Worm (Caenorhabditis elegans): ENCODE data around the gene T04F8.7.

The T04F8.7 gene

ce11 chrX:11687836-11688319, 7.1 kb upstream of the T04F8.7 start, which contains the start of gene C44C10.7:
Gene C44C10.7 (minus strand): TSS chrX:11688269.
- TF ChIP-seq dmd-4 (tag; optimal IDR thresholded peaks at IDR 0.05; ENCODE audit: borderline replicate concordance) (no peak), ceh-45 (GFP tag; IDR thresholded peaks at IDR 0.05) (no peak)

DNA sequence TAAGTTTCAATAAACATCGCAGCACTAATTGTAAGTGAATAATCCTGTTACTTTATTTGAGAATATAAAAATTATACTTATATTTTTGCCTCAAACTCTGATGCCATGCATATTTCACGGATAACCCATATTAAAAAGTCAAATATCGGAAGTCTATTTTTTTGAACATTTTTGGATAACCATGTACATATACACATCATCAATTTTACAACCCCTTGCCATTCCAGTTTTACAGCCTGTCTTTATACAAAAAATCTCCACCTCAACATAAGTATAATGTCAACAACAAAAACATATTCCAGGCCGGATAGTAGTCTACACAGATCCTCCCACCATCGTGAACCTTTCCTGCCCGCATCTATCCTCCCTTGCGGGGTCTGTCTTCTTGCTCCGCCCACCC, 3.5 kb upstream of the T04F8.7 start, which contains the start of gene hnd-1:
Gene hnd-1 (plus strand): TSS at position 301 of the 400 bp plus-strand sequence.
- no peak for TF ChIP-seq hlh-13 (GFP tag; optimal IDR thresholded peaks at IDR 0.05)
- no peak for TF ChIP-seq unc-55 (GFP tag; optimal IDR thresholded peaks at IDR 0.05)
- no peak for TF ChIP-seq fkh-6 (tag; optimal IDR thresholded peaks at IDR 0.05)

ce11 chrX:11679211-11679977, 1.4 kb downstream of the T04F8.7 start:
- TF ChIP-seq dmd-4 (tag; optimal IDR thresholded peaks at IDR 0.05; ENCODE audit: borderline replicate concordance), result no peak
- TF ChIP-seq ceh-14 (tag; optimal IDR thresholded peaks at IDR 0.05), result no peak
- TF ChIP-seq ets-4 (tag; optimal IDR thresholded peaks at IDR 0.05), result no peak
- no peak for TF ChIP-seq ceh-45 (GFP tag; IDR thresholded peaks at IDR 0.05)
- TF ChIP-seq ttx-3 (tag; optimal IDR thresholded peaks at IDR 0.05), result no peak
- no peak for TF ChIP-seq ceh-6 (GFP tag; optimal IDR thresholded peaks at IDR 0.05)
- TF ChIP-seq syd-9 (tag; optimal IDR thresholded peaks at IDR 0.05), result no peak
- TF ChIP-seq eyg-1 (tag; optimal IDR thresholded peaks at IDR 0.05), result no peak
- TF ChIP-seq pat-9 (tag; optimal IDR thresholded peaks at IDR 0.05), result no peak
- TF ChIP-seq tbx-7 (tag; optimal IDR thresholded peaks at IDR 0.05), result no peak
- TF ChIP-seq fax-1 (tag; optimal IDR thresholded peaks at IDR 0.05), result no peak
- TF ChIP-seq mec-3 (tag; optimal IDR thresholded peaks at IDR 0.05; ENCODE audit: borderline replicate concordance), result no peak
- no peak for TF ChIP-seq nhr-232 (tag; optimal IDR thresholded peaks at IDR 0.05)
- TF ChIP-seq K02D7.2 (tag; optimal IDR thresholded peaks at IDR 0.05), result no peak

- TF ChIP-seq npax-4 (tag; optimal IDR thresholded peaks at IDR 0.05) (no peak), ceh-6 (GFP tag; optimal IDR thresholded peaks at IDR 0.05) (no peak), unc-3 (GFP tag; conservative IDR thresholded peaks at IDR 0.05) (no peak), unc-3 (tag; optimal IDR thresholded peaks at IDR 0.05) (no peak), ceh-31 (tag; optimal IDR thresholded peaks at IDR 0.05) (peak; percentile 21)
Observed at ce11 chrX:11675573-11675972, 5.2 kb downstream of the T04F8.7 start.

DNA sequence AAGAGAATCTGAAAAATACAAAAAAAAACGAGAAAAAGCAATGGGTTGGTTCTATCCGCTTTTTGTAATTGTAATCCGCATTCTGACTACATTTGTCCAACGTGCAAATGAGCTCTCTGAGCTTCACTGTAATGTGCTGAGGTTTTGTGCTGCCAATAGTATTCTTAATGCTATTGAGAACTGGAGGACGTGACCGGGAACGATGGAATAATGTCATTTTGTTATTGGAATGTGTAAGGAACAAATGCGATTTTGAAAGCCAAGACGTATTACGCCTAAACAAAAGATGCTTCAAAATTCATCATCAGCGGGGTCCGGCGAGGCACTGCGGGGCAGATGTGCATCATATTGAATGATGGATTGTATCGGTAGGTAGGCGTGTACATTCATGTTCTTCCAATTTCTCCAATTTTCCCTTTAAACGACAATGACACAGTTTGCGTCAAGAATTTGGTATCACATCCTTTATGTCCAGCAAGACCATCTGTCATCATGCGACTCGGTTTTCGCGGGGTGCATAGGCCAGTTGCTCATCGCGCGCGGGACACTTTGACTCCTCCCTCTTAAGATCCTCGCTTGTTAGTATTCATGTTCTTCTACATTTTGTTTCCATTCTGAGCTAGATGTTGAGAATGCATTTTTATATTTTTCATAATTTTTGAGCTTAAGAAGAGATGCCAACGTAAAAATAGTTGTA, 7.6 kb downstream of the T04F8.7 start:
- TF ChIP-seq unc-42 (tag; optimal IDR thresholded peaks at IDR 0.05), result peak; percentile 44
- no peak for TF ChIP-seq ceh-24 (tag; optimal IDR thresholded peaks at IDR 0.05)

DNA sequence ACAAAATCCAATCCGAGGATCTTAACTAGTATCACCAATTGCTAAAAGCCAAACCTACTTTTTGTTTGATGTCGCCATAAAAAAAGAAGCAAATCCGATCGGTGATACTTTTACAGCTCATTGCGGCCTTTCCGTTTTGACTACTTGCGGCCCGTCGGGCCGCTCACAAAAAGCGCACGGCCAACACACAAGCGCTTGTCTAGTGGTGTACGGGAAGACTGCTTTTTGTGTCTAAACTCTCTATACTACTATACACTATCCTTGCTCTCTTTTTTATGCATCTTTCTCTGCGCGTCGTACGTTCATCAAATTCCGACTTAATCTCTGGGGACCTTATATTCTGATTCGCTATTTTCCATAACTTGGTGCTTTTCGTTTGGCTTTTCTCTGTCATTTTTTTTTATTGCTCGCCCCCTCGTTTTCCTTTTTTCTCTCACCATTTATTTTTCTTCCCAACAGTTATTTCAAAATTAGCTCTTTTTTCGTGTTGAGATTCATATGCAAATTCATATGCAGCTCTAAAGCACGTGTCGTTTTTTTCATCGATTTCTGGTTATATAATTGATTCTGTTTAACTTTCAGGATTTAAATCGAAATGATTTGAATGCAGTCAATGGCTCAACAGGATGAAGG, 14.1 kb downstream of the T04F8.7 start, which contains the start of gene noca-2:
Gene noca-2 (plus strand): TSS at position 583 of the 633 bp plus-strand sequence.
- no peak for TF ChIP-seq hlh-8 (tag; optimal IDR thresholded peaks at IDR 0.05)
- TF ChIP-seq nfya-1 (tag; optimal IDR thresholded peaks at IDR 0.05), result peak; percentile 61
- TF ChIP-seq K09A11.1 (tag; optimal IDR thresholded peaks at IDR 0.05; ENCODE audit: insufficient read depth), result no peak
- TF ChIP-seq ceh-24 (tag; optimal IDR thresholded peaks at IDR 0.05), result no peak
- TF ChIP-seq ceh-6 (GFP tag; optimal IDR thresholded peaks at IDR 0.05), result no peak
- TF ChIP-seq ama-1 (optimal IDR thresholded peaks at IDR 0.05), result no peak
- TF ChIP-seq unc-42 (tag; optimal IDR thresholded peaks at IDR 0.05), result peak; percentile 65
- no peak for TF ChIP-seq ahr-1 (tag; optimal IDR thresholded peaks at IDR 0.05)
- no peak for TF ChIP-seq hlh-6 (tag; optimal IDR thresholded peaks at IDR 0.05)
- TF ChIP-seq ceh-30 (tag; optimal IDR thresholded peaks at IDR 0.05), result no peak
- TF ChIP-seq rnt-1 (tag; optimal IDR thresholded peaks at IDR 0.05), result no peak
- no peak for TF ChIP-seq Y22D7AL.16 (tag; optimal IDR thresholded peaks at IDR 0.05)
- TF ChIP-seq C08G9.2 (tag; optimal IDR thresholded peaks at IDR 0.05), result no peak
- no peak for TF ChIP-seq ceh-14 (tag; optimal IDR thresholded peaks at IDR 0.05)
- TF ChIP-seq ceh-34 (tag; optimal IDR thresholded peaks at IDR 0.05), result peak; percentile 9
- no peak for TF ChIP-seq hlh-30 (tag; optimal IDR thresholded peaks at IDR 0.05; ENCODE audit: insufficient read depth)
- no peak for TF ChIP-seq ttx-3 (tag; optimal IDR thresholded peaks at IDR 0.05)
- no peak for TF ChIP-seq sox-2 (GFP tag; IDR thresholded peaks at IDR 0.05)
- no peak for TF ChIP-seq lin-11 (tag; optimal IDR thresholded peaks at IDR 0.05)
- TF ChIP-seq ceh-31 (tag; optimal IDR thresholded peaks at IDR 0.05), result peak; percentile 24
- no peak for TF ChIP-seq madf-2 (tag; optimal IDR thresholded peaks at IDR 0.05)
- TF ChIP-seq fkh-10 (GFP tag; optimal IDR thresholded peaks at IDR 0.05), result no peak

Measured in whole organism, late embryonic.